Fruit fly (Drosophila melanogaster) whole organism, embryonic: ENCODE data around the gene CG10435.
A peak's percentile ranks its signal among the peaks of the same experiment; 100 is the strongest.

Source experiments
- Awh ChIP-seq: fragments of 200-800 bp; sonication (Bioruptor generic); IDR thresholded peaks from 2 replicates; pipeline ENCODE4, ENCODE4 v1.3.6; 2022; ENCODE audit warnings: missing biosample characterization, missing genetic modification characterization
- CG10431 ChIP-seq: fragments of 200-800 bp; sonication (Bioruptor generic); optimal IDR thresholded peaks from 3 replicates; lab custom pipeline; 2018; ENCODE audit warnings: missing biosample characterization, mild to moderate bottlenecking, missing genetic modification characterization
- CG10959 ChIP-seq: fragments of 200-800 bp; sonication (Bioruptor generic); IDR thresholded peaks from 2 replicates; pipeline ENCODE4 v1.3.6; 2022; ENCODE audit warnings: missing biosample characterization, missing genetic modification characterization
- CG12236 ChIP-seq: fragments of 200-800 bp; sonication (Bioruptor generic); optimal IDR thresholded peaks from 2 replicates; lab custom pipeline; 2016; ENCODE audit warnings: missing biosample characterization, missing genetic modification characterization
- CG12391 ChIP-seq: fragments of 200-800 bp; sonication (Bioruptor generic); optimal IDR thresholded peaks from 3 replicates; lab custom pipeline; 2018; ENCODE audit warnings: missing biosample characterization, mild to moderate bottlenecking, missing genetic modification characterization, moderate library complexity
- CG14441 ChIP-seq: fragments of 200-800 bp; sonication (Bioruptor generic); IDR thresholded peaks from 2 replicates; pipeline ENCODE4 v1.3.6; 2022; ENCODE audit warnings: missing biosample characterization, missing genetic modification characterization
- CG1602 ChIP-seq: fragments of 200-800 bp; sonication (Bioruptor generic); optimal IDR thresholded peaks from 3 replicates; lab custom pipeline; 2016; ENCODE audit warnings: missing biosample characterization, missing genetic modification characterization
- CG18011 ChIP-seq: fragments of 200-800 bp; sonication (Bioruptor generic); optimal IDR thresholded peaks from 2 replicates; lab custom pipeline; 2017; ENCODE audit warnings: missing biosample characterization, missing genetic modification characterization, mild to moderate bottlenecking, moderate library complexity, missing genotype
- CG2116 ChIP-seq: fragments of 200-800 bp; sonication (Bioruptor generic); optimal IDR thresholded peaks from 3 replicates; lab custom pipeline; 2018; ENCODE audit warnings: missing biosample characterization, mild to moderate bottlenecking, missing genetic modification characterization
- CG2120 ChIP-seq: fragments of 200-800 bp; sonication (Bioruptor generic); optimal IDR thresholded peaks from 3 replicates; lab custom pipeline; 2016; ENCODE audit warnings: missing biosample characterization, missing genetic modification characterization
- CG2712 ChIP-seq: fragments of 200-800 bp; optimal IDR thresholded peaks from 3 replicates; lab custom pipeline; 2019; ENCODE audit warnings: missing biosample characterization, mild to moderate bottlenecking, missing genetic modification characterization, moderate library complexity
- CG30403 ChIP-seq: fragments of 200-800 bp; sonication (Bioruptor generic); optimal IDR thresholded peaks from 3 replicates; lab custom pipeline; 2016; ENCODE audit warnings: missing biosample characterization, missing genetic modification characterization
- CG4328 ChIP-seq: fragments of 200-800 bp; sonication (Bioruptor generic); optimal IDR thresholded peaks from 3 replicates; lab custom pipeline; 2017; ENCODE audit warnings: missing biosample characterization, missing genetic modification reagents, missing genetic modification characterization
- CG6689 ChIP-seq: fragments of 200-800 bp; sonication (Bioruptor generic); IDR thresholded peaks from 2 replicates; pipeline ENCODE4 v1.3.6; 2022; ENCODE audit warnings: missing biosample characterization, missing genetic modification characterization
- CG7357 ChIP-seq: fragments of 200-800 bp; sonication (Bioruptor generic); IDR thresholded peaks from 3 replicates; pipeline ENCODE4 v1.3.6; 2022; ENCODE audit warnings: missing biosample characterization, missing genetic modification characterization
- CG7839 ChIP-seq: fragments of 200-800 bp; sonication (Bioruptor generic); optimal IDR thresholded peaks from 3 replicates; lab custom pipeline; 2018; ENCODE audit warnings: missing biosample characterization, mild to moderate bottlenecking, missing genetic modification characterization, moderate library complexity
- CG7987 ChIP-seq: fragments of 200-800 bp; sonication (Bioruptor generic); optimal IDR thresholded peaks from 2 replicates; lab custom pipeline; 2018; ENCODE audit warnings: missing biosample characterization, mild to moderate bottlenecking, missing genetic modification characterization, moderate library complexity
- CG9437 ChIP-seq: fragments of 200-800 bp; sonication (Bioruptor generic); optimal IDR thresholded peaks from 2 replicates; lab custom pipeline; 2018; ENCODE audit warnings: missing biosample characterization, mild to moderate bottlenecking, missing genetic modification characterization
- CrebB ChIP-seq: fragments of 200-800 bp; sonication (Bioruptor generic); optimal IDR thresholded peaks from 3 replicates; lab custom pipeline; 2018; ENCODE audit warnings: missing biosample characterization, mild to moderate bottlenecking, missing genetic modification characterization
- D19A ChIP-seq: fragments of 200-800 bp; optimal IDR thresholded peaks from 3 replicates; lab custom pipeline; 2019; ENCODE audit warnings: missing biosample characterization, mild to moderate bottlenecking, missing genetic modification characterization, moderate library complexity
- Dfd ChIP-seq, 2 experiments: fragments of >200 bp; optimal IDR thresholded peaks; 2 replicates each; lab custom pipeline; 2017; ENCODE audit warnings: missing biosample characterization in 2 of 2, missing genetic modification characterization in 2 of 2
- Fer1 ChIP-seq: fragments of 200-800 bp; sonication (Bioruptor generic); optimal IDR thresholded peaks from 2 replicates; lab custom pipeline; 2017; ENCODE audit warnings: missing biosample characterization, mild to moderate bottlenecking, missing genetic modification characterization
- Hsf ChIP-seq: fragments of 200-800 bp; sonication (Bioruptor generic); optimal IDR thresholded peaks from 3 replicates; lab custom pipeline; 2016; ENCODE audit warnings: missing biosample characterization, missing genetic modification characterization
- Lhr ChIP-seq: fragments of 200-800 bp; sonication (Bioruptor generic); optimal IDR thresholded peaks from 3 replicates; lab custom pipeline; 2017; ENCODE audit warnings: mild to moderate bottlenecking, missing biosample characterization, missing genetic modification reagents, missing genetic modification characterization
- MESR4 ChIP-seq: fragments of 200-800 bp; sonication (Bioruptor generic); optimal IDR thresholded peaks from 2 replicates; lab custom pipeline; 2018; ENCODE audit warnings: missing biosample characterization, mild to moderate bottlenecking, missing genetic modification characterization, moderate library complexity
- Med ChIP-seq: fragments of 200-800 bp; sonication (Bioruptor generic); peaks from one replicate; lab custom pipeline; 2016; ENCODE audit warnings: missing biosample characterization, missing genetic modification characterization, mild to moderate bottlenecking, inconsistent platforms, moderate library complexity
- Nf-YC ChIP-seq: fragments of 200-800 bp; optimal IDR thresholded peaks from 3 replicates; lab custom pipeline; 2019; ENCODE audit warnings: missing biosample characterization, mild to moderate bottlenecking, missing genetic modification characterization, moderate library complexity
- Pdp1 ChIP-seq, 2 experiments: fragments of 200-800 bp; sonication (Bioruptor generic); optimal IDR thresholded peaks; 3 replicates each; lab custom pipeline; 2016; ENCODE audit warnings: missing biosample characterization in 2 of 2, missing genetic modification characterization in 2 of 2, mild to moderate bottlenecking in 1 of 2, moderate library complexity in 1 of 2
- Sry-β ChIP-seq: fragments of 200-800 bp; sonication (Bioruptor generic); optimal IDR thresholded peaks from 2 replicates; lab custom pipeline; 2018; ENCODE audit warnings: missing biosample characterization, mild to moderate bottlenecking, missing genetic modification characterization, moderate library complexity
- YL-1 ChIP-seq: fragments of 200-800 bp; sonication (Bioruptor generic); optimal IDR thresholded peaks from 3 replicates; lab custom pipeline; 2017; ENCODE audit warnings: missing biosample characterization, mild to moderate bottlenecking, missing genetic modification characterization
- ac ChIP-seq: fragments of 200-800 bp; sonication (Bioruptor generic); optimal IDR thresholded peaks from 3 replicates; lab custom pipeline; 2017; ENCODE audit warnings: missing biosample characterization, mild to moderate bottlenecking, missing genetic modification characterization
- ase ChIP-seq: fragments of 200-800 bp; sonication (Bioruptor generic); IDR thresholded peaks from 3 replicates; pipeline ENCODE4 v1.3.6; 2022; ENCODE audit warnings: missing biosample characterization, missing genetic modification characterization
- exex ChIP-seq: fragments of 200-800 bp; sonication (Bioruptor generic); optimal IDR thresholded peaks from 4 replicates; lab custom pipeline; 2018; ENCODE audit warnings: missing biosample characterization, mild to moderate bottlenecking, missing genetic modification characterization, moderate library complexity
- gem ChIP-seq: fragments of 200-800 bp; sonication (Bioruptor generic); optimal IDR thresholded peaks from 2 replicates; lab custom pipeline; 2019; ENCODE audit warnings: missing biosample characterization, mild to moderate bottlenecking, missing genetic modification characterization, moderate library complexity
- gfzf ChIP-seq: fragments of 200-800 bp; sonication (Bioruptor generic); optimal IDR thresholded peaks from 2 replicates; lab custom pipeline; 2016; ENCODE audit warnings: missing biosample characterization, mild to moderate bottlenecking, missing genetic modification characterization, moderate library complexity
- grau ChIP-seq: fragments of 200-800 bp; optimal IDR thresholded peaks from 3 replicates; lab custom pipeline; 2019; ENCODE audit warnings: missing biosample characterization, mild to moderate bottlenecking, missing genetic modification characterization, moderate library complexity
- h ChIP-seq: fragments of >200 bp; optimal IDR thresholded peaks from 2 replicates; lab custom pipeline; 2017
- hb ChIP-seq: fragments of 200-800 bp; sonication (Bioruptor generic); IDR thresholded peaks from 3 replicates; pipeline ENCODE4 v1.3.6; 2022; ENCODE audit warnings: missing biosample characterization, missing genetic modification characterization; ENCODE audit not compliant: partially characterized antibody
- lilli ChIP-seq: fragments of 200-800 bp; sonication (Bioruptor generic); optimal IDR thresholded peaks from 3 replicates; lab custom pipeline; 2016; ENCODE audit warnings: missing biosample characterization, missing genetic modification characterization
- lmd ChIP-seq: fragments of 200-800 bp; sonication (Bioruptor generic); IDR thresholded peaks from 2 replicates; pipeline ENCODE4 v1.3.6; 2022; ENCODE audit warnings: missing biosample characterization, missing genetic modification characterization
- lola ChIP-seq, 3 experiments: fragments of >200 bp in 2 of 3; fragments of 200-800 bp in 1 of 3; sonication (Bioruptor generic) in 1 of 3; optimal IDR thresholded peaks; 2 replicates each; lab custom pipeline; 2017 to 2019; ENCODE audit warnings: missing biosample characterization in 3 of 3, missing genetic modification characterization in 3 of 3, mild to moderate bottlenecking in 1 of 3, moderate library complexity in 1 of 3
- mam ChIP-seq: fragments of 200-800 bp; sonication (Bioruptor generic); optimal IDR thresholded peaks from 3 replicates; lab custom pipeline; 2016; ENCODE audit warnings: missing biosample characterization, missing genetic modification characterization
- nom ChIP-seq: fragments of 200-800 bp; sonication (Bioruptor generic); optimal IDR thresholded peaks from 2 replicates; lab custom pipeline; 2017; ENCODE audit warnings: missing biosample characterization, missing genetic modification characterization, mild to moderate bottlenecking, moderate library complexity, missing genetic modification reagents
- phol ChIP-seq: fragments of 200-800 bp; sonication (Bioruptor generic); optimal IDR thresholded peaks from 3 replicates; lab custom pipeline; 2018; ENCODE audit warnings: missing biosample characterization, mild to moderate bottlenecking, missing genetic modification characterization, moderate library complexity
- sd ChIP-seq: fragments of 200-800 bp; sonication (Bioruptor generic); optimal IDR thresholded peaks from 3 replicates; lab custom pipeline; 2018; ENCODE audit warnings: missing biosample characterization, mild to moderate bottlenecking, missing genetic modification characterization, moderate library complexity
- sens ChIP-seq: fragments of 200-800 bp; sonication (Bioruptor generic); peaks from one replicate; lab custom pipeline; 2016; ENCODE audit warnings: missing biosample characterization, missing genetic modification characterization
- sug ChIP-seq: fragments of 200-800 bp; optimal IDR thresholded peaks from 2 replicates; lab custom pipeline; 2019; ENCODE audit warnings: missing biosample characterization, mild to moderate bottlenecking, missing genetic modification characterization, moderate library complexity
- trem ChIP-seq: fragments of 200-800 bp; optimal IDR thresholded peaks from 3 replicates; lab custom pipeline; 2019; ENCODE audit warnings: missing biosample characterization, mild to moderate bottlenecking, missing genetic modification characterization, moderate library complexity

The CG10435 gene

dm6 chr3R:8001074-8001669 lies 11.8 kb downstream of the CG10435 start, which contains the start of the genes Kmn2 and CG2698 (continued):
- TF ChIP-seq CG10959 (GFP tag; lab: Robert Waterston, UW) (peak; percentile 96), mam (GFP tag; lab: Kevin White, UChicago) (peak; percentile 86), exex (tag; lab: Kevin White, UChicago) (peak; percentile 76), CG14441 (peak; percentile 98), h (no peak), Awh (peak; percentile 97), CrebB (peak; percentile 88), CG18011 (GFP tag; lab: Kevin White, UChicago) (peak; percentile 82)

dm6 chr3R:7999530-8000116 lies 13.4 kb downstream of the CG10435 start, which contains the start of gene PIG-H:
PIG-H (plus strand) TSS chr3R:7999832.
- TF ChIP-seq CG2712 (tag; lab: Kevin White, UChicago) (peak; percentile 44), grau (tag; lab: Kevin White, UChicago) (peak; percentile 20), gfzf (GFP tag; lab: Kevin White, UChicago) (peak; percentile 73), lilli (GFP tag; lab: Kevin White, UChicago) (peak; percentile 26), lola (GFP tag; optimal IDR thresholded peaks at IDR 0.05; lab: Kevin White, UChicago) (peak in 1 of 3 experiments; percentile 22), Med (GFP tag; lab: Kevin White, UChicago) (peak; percentile 59), CG12391 (tag; lab: Kevin White, UChicago) (peak; percentile 20), Nf-YC (tag; lab: Kevin White, UChicago) (peak; percentile 36), Pdp1 (GFP tag; optimal IDR thresholded peaks at IDR 0.05; lab: Kevin White, UChicago) (peak in 1 of 2 experiments; percentile 99), CG9437 (no peak), gem (tag; lab: Kevin White, UChicago) (peak; percentile 53), trem (peak; percentile 40), YL-1 (GFP tag; lab: Kevin White, UChicago) (peak; percentile 74), sug (tag; lab: Kevin White, UChicago) (peak; percentile 17), sd (tag; lab: Kevin White, UChicago) (peak; percentile 74), CG2116 (peak; percentile 24), CG7357 (peak; percentile 88), lmd (no peak), CG4328 (no peak), hb (GFP tag; lab: Robert Waterston, UW) (0 out of 3 replicates have a peak, but pooled peaks have one; percentile 16), CG30403 (peak; percentile 2), ase (GFP tag; lab: Robert Waterston, UW) (no peak), Lhr (GFP tag; lab: Kevin White, UChicago) (peak; percentile 70), CG10431 (peak; percentile 53), Dfd (GFP tag; optimal IDR thresholded peaks at IDR 0.05; lab: Kevin White, UChicago) (no peak), CG12236 (GFP tag; lab: Kevin White, UChicago) (no peak), CG7839 (peak; percentile 14), CG2120 (GFP tag; lab: Kevin White, UChicago) (peak; percentile 4), CG7987 (no peak), Hsf (peak; percentile 9), D19A (peak; percentile 9), CG1602 (GFP tag; lab: Kevin White, UChicago) (peak; percentile 10), phol (peak; percentile 54), Fer1 (GFP tag; lab: Kevin White, UChicago) (no peak), ac (GFP tag; lab: Kevin White, UChicago) (no peak), sens (GFP tag; lab: Kevin White, UChicago) (peak; percentile 51), Sry-β (GFP tag; lab: Kevin White, UChicago) (peak; percentile 9), MESR4 (GFP tag; lab: Kevin White, UChicago) (peak; percentile 52), nom (no peak), CG6689 (GFP tag; lab: Robert Waterston, UW) (peak; percentile 47; the same call in 1 of the 2 replicates)
